Worm (Caenorhabditis elegans) whole organism, L4 larva: ENCODE measurements around the gene col-175.

ENCODE experiments used
- aly-2 ChIP-seq: sonication (generic microtip); optimal IDR thresholded peaks from 2 replicates; lab custom pipeline; 2018; ENCODE audit warnings: missing biosample characterization, missing genetic modification characterization
- daf-12 ChIP-seq: fragments of 150-350 bp; optimal IDR thresholded peaks from 2 replicates; lab custom pipeline; 2014; ENCODE audit warnings: missing biosample characterization, missing genetic modification reagents, missing genetic modification characterization
- fos-1 ChIP-seq: fragments of 150-350 bp; optimal IDR thresholded peaks from 2 replicates; lab custom pipeline; 2014; ENCODE audit warnings: missing biosample characterization, missing genetic modification characterization
- lin-13 ChIP-seq: fragments of 150-350 bp; optimal IDR thresholded peaks from 2 replicates; lab custom pipeline; 2014; ENCODE audit warnings: missing biosample characterization, missing genetic modification reagents, missing genetic modification characterization
- lin-15B ChIP-seq: fragments of 150-350 bp; sonication (generic microtip); optimal IDR thresholded peaks from 3 replicates; lab custom pipeline; 2014; ENCODE audit warnings: missing biosample characterization, missing genetic modification characterization
- lir-3 ChIP-seq: sonication (generic microtip); optimal IDR thresholded peaks from 2 replicates; lab custom pipeline; 2016; ENCODE audit warnings: mild to moderate bottlenecking, missing genetic modification characterization, missing compliant biosample characterization
- mep-1 ChIP-seq: fragments of 150-350 bp; sonication (generic microtip); optimal IDR thresholded peaks from 3 replicates; lab custom pipeline; 2014; ENCODE audit warnings: missing biosample characterization, missing genetic modification characterization
- nhr-11 ChIP-seq: fragments of 150-350 bp; optimal IDR thresholded peaks from 2 replicates; lab custom pipeline; 2014; ENCODE audit warnings: missing biosample characterization, missing genetic modification characterization
- nhr-111 ChIP-seq: fragments of 200-800 bp; sonication (Bioruptor generic); optimal IDR thresholded peaks from 2 replicates; lab custom pipeline; 2018; ENCODE audit warnings: mild to moderate bottlenecking, missing genetic modification characterization, missing compliant biosample characterization
- nhr-237 ChIP-seq: sonication (generic microtip); optimal IDR thresholded peaks from 2 replicates; lab custom pipeline; 2017; ENCODE audit warnings: missing biosample characterization, missing genetic modification characterization
- nhr-76 ChIP-seq: fragments of 150-350 bp; optimal IDR thresholded peaks from 2 replicates; lab custom pipeline; 2014; ENCODE audit warnings: missing biosample characterization, missing genetic modification characterization
- unc-62 ChIP-seq, 3 experiments: fragments of 150-350 bp in 1 of 3; sonication (generic microtip); optimal IDR thresholded peaks in 2 of 3; peaks in 1 of 3; 1 replicate in 1 of 3; 2 replicates in 2 of 3; lab custom pipeline; 2014 to 2017; ENCODE audit warnings: missing biosample characterization in 3 of 3, missing genetic modification characterization in 3 of 3, missing genetic modification reagents in 3 of 3, missing genotype in 1 of 3
- ztf-11 ChIP-seq: fragments of 150-350 bp; optimal IDR thresholded peaks from 2 replicates; lab custom pipeline; 2014; ENCODE audit warnings: missing biosample characterization, missing genetic modification characterization

ce11 chrX:9248083-9248805 lies 13.8 kb upstream of the col-175 start:
- no peak for TF ChIP-seq lin-13 (GFP tag; lab: Kevin White, UChicago)
- TF ChIP-seq lin-15B (tag; lab: Kevin White, UChicago): no peak
- peak in 1 of 2 experiments; percentile 94 for TF ChIP-seq unc-62 (GFP tag; optimal IDR thresholded peaks at IDR 0.05 in 1 of 2; lab: Kevin White, UChicago)
- TF ChIP-seq unc-62 (tag; optimal IDR thresholded peaks at IDR 0.05; lab: Kevin White, UChicago): no peak
- no peak for TF ChIP-seq ztf-11
- no peak for TF ChIP-seq daf-12
- no peak for TF ChIP-seq aly-2
- no peak for TF ChIP-seq lir-3 (tag; lab: Kevin White, UChicago)
- no peak for TF ChIP-seq mep-1 (tag; lab: Kevin White, UChicago)
- TF ChIP-seq fos-1 (tag; lab: Kevin White, UChicago): no peak
- no peak for TF ChIP-seq nhr-11 (tag; lab: Kevin White, UChicago)
- no peak for TF ChIP-seq nhr-76 (tag; lab: Kevin White, UChicago)
- TF ChIP-seq nhr-111 (GFP tag; lab: Kevin White, UChicago): no peak
- TF ChIP-seq nhr-237 (tag; lab: Kevin White, UChicago): no peak
